Fruit fly (Drosophila melanogaster) whole organism, wandering third instar larva: ENCODE data around the gene Takl1.

ENCODE experiments used
- Abd-B ChIP-seq: fragments of >200 bp; optimal IDR thresholded peaks from 2 replicates; lab custom pipeline; 2017; ENCODE audit warnings: missing biosample characterization, missing genetic modification characterization
- CG9705 ChIP-seq: fragments of 200-800 bp; sonication (Bioruptor generic); optimal IDR thresholded peaks from 2 replicates; lab custom pipeline; 2018; ENCODE audit warnings: missing biosample characterization, mild to moderate bottlenecking, missing genetic modification characterization
- CrebA ChIP-seq: fragments of 200-800 bp; sonication (Bioruptor generic); optimal IDR thresholded peaks from 2 replicates; lab custom pipeline; 2016; ENCODE audit warnings: missing biosample characterization, mild to moderate bottlenecking, missing genetic modification characterization, borderline replicate concordance
- Dfd ChIP-seq: fragments of >200 bp; optimal IDR thresholded peaks from 2 replicates; lab custom pipeline; 2017; ENCODE audit warnings: missing biosample characterization, missing genetic modification characterization
- HLH106 ChIP-seq: fragments of 200-800 bp; optimal IDR thresholded peaks from 3 replicates; lab custom pipeline; 2019; ENCODE audit warnings: missing biosample characterization, mild to moderate bottlenecking, missing genetic modification characterization, moderate library complexity
- OdsH ChIP-seq: fragments of 200-800 bp; sonication (Bioruptor generic); optimal IDR thresholded peaks from 2 replicates; lab custom pipeline; 2016; ENCODE audit warnings: missing biosample characterization, mild to moderate bottlenecking, missing genetic modification characterization
- ey ChIP-seq: fragments of 200-800 bp; sonication (Bioruptor generic); optimal IDR thresholded peaks from 2 replicates; lab custom pipeline; 2016; ENCODE audit warnings: missing biosample characterization, missing genetic modification characterization
- jim ChIP-seq: fragments of 175-275, 200-325 bp; sonication (Bioruptor generic); optimal IDR thresholded peaks from 2 replicates; lab custom pipeline; 2016; ENCODE audit warnings: missing biosample characterization, mild to moderate bottlenecking, missing genetic modification characterization
- lola ChIP-seq: fragments of >200 bp; optimal IDR thresholded peaks from 2 replicates; lab custom pipeline; 2017; ENCODE audit warnings: missing biosample characterization, missing genetic modification characterization
- rgr ChIP-seq: fragments of 200-800 bp; sonication (Bioruptor generic); optimal IDR thresholded peaks from 3 replicates; lab custom pipeline; 2016; ENCODE audit warnings: missing biosample characterization, mild to moderate bottlenecking, missing genetic modification characterization
- sage ChIP-seq: fragments of 200-800 bp; sonication (Bioruptor generic); optimal IDR thresholded peaks from 2 replicates; lab custom pipeline; 2016; ENCODE audit warnings: missing biosample characterization, mild to moderate bottlenecking, missing genetic modification characterization
- sv ChIP-seq: fragments of 200-800 bp; sonication (Bioruptor generic); optimal IDR thresholded peaks from 3 replicates; lab custom pipeline; 2016; ENCODE audit warnings: missing biosample characterization, missing genetic modification characterization
- tai ChIP-seq: sonication (Bioruptor generic); optimal IDR thresholded peaks from 2 replicates; lab custom pipeline; 2016; ENCODE audit warnings: missing biosample characterization, missing genetic modification characterization
- usp ChIP-seq: fragments of >200 bp; optimal IDR thresholded peaks from 2 replicates; lab custom pipeline; 2017; ENCODE audit warnings: missing biosample characterization, missing genetic modification characterization

The Takl1 gene

dm6 chr3R:20731331-20731730, 41.1 kb downstream of the Takl1 start, which contains the start of gene CG31205:
Gene CG31205, plus strand, starts transcription at chr3R:20731631.
- no peak for TF ChIP-seq sv (GFP tag; lab: Kevin White, UChicago)
- TF ChIP-seq CrebA (GFP tag; lab: Kevin White, UChicago): no peak
- no peak for TF ChIP-seq jim
- no peak for TF ChIP-seq CG9705
- no peak for TF ChIP-seq sage (GFP tag; lab: Kevin White, UChicago)
- TF ChIP-seq HLH106 (tag; lab: Kevin White, UChicago): no peak
- no peak for TF ChIP-seq ey (GFP tag; lab: Kevin White, UChicago)
- TF ChIP-seq rgr (GFP tag; lab: Kevin White, UChicago): no peak
- TF ChIP-seq Dfd (GFP tag; lab: Kevin White, UChicago): no peak
- TF ChIP-seq OdsH (GFP tag; lab: Kevin White, UChicago): no peak
- no peak for TF ChIP-seq usp (GFP tag; lab: Kevin White, UChicago)
- TF ChIP-seq lola (GFP tag; lab: Kevin White, UChicago): no peak
- no peak for TF ChIP-seq tai (GFP tag; lab: Kevin White, UChicago)

- TF ChIP-seq Dfd (GFP tag; lab: Kevin White, UChicago): no peak
- no peak for TF ChIP-seq Abd-B (GFP tag; lab: Kevin White, UChicago)
- TF ChIP-seq rgr (GFP tag; lab: Kevin White, UChicago): no peak
- no peak for TF ChIP-seq sage (GFP tag; lab: Kevin White, UChicago)
These were observed 48.9 kb downstream of the Takl1 start for dm6 chr3R:20723491-20723890.
